Worm (Caenorhabditis elegans) whole organism, midembryonic: ENCODE measurements around the gene rict-1.

Experiments used
- T22C8.4 ChIP-seq: fragments of 200-800 bp; sonication (Bioruptor generic); IDR thresholded peaks from 2 replicates; pipeline ENCODE4 v1.3.6; 2022; ENCODE audit warnings: missing genetic modification characterization, missing compliant biosample characterization
- cog-1 ChIP-seq: sonication (generic microtip); optimal IDR thresholded peaks from 2 replicates; lab custom pipeline; 2016; ENCODE audit warnings: missing genetic modification characterization, missing compliant biosample characterization
- med-1 ChIP-seq: sonication (generic microtip); optimal IDR thresholded peaks from 2 replicates; lab custom pipeline; 2017; ENCODE audit warnings: missing genetic modification characterization, mild to moderate bottlenecking, missing compliant biosample characterization, antibody characterized with exemption, missing genetic modification reagents; ENCODE audit not compliant: insufficient read depth
- ref-1 ChIP-seq: fragments of 200-800 bp; sonication (Bioruptor generic); conservative IDR thresholded peaks from 2 replicates; pipeline ENCODE4 v1.3.6; 2022; ENCODE audit warnings: missing genetic modification reagents, missing genetic modification characterization, missing compliant biosample characterization

DNA sequence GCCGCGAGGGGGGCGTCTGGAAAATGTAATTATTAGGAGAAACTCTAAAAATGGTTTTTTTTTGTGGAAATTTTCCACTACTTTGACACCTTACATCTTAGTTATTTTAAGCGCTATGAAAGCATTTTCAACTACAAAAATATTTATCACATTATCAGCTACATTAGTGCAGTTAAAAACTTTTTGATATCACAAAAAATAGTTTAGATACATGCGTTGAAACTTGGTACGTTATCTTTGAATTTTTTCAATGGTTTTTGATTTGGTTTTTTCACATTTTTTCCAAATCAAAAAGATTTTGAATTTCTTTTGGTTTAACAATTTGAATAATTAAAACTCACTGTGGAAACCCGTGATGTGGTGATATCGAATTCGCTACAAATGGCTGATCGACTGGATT is 46.4 kb upstream of the rict-1 start:
- TF ChIP-seq T22C8.4: no peak
- TF ChIP-seq med-1 (GFP tag; lab: Kevin White, UChicago): no peak
- no peak for TF ChIP-seq ref-1 (GFP tag; lab: Robert Waterston, UW)
- TF ChIP-seq cog-1 (tag; lab: Kevin White, UChicago): no peak
